Fruit fly (Drosophila melanogaster): ENCODE data around the gene CG4116.

The CG4116 gene

DNA sequence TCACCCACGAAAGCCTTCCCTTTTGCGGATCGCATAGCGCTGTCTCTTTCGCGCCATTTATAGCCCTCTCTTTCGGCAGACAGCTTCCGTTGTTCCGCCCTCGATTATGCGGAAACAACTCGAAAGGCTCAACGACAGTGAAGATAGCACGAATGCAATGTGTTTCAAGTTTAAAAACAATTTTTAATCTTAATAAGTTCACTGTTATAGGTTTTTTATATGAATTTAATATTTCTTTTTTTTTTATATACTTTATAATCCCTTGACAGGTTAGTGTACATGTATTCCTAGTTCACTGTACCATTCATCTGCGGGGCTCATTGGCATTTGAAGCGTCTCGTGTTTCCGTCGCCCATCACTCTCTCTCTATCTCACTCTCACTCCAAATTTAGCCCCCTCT lies 29.0 kb upstream of the CG4116 start (continued):
- TF ChIP-seq CG18619 (GFP tag; optimal IDR thresholded peaks at IDR 0.05) (no peak), ham (GFP tag; IDR thresholded peaks at IDR 0.05) (no peak), Atf3 (GFP tag; optimal IDR thresholded peaks at IDR 0.05) (no peak), amos (GFP tag; IDR thresholded peaks at IDR 0.05; ENCODE audit: partially characterized antibody) (no peak), trem (tag; optimal IDR thresholded peaks at IDR 0.05) (peak; percentile 6), Myb (GFP tag; optimal IDR thresholded peaks at IDR 0.05) (no peak), CG3407 (GFP tag; optimal IDR thresholded peaks at IDR 0.05) (no peak), CG18599 (GFP tag; optimal IDR thresholded peaks at IDR 0.05) (peak; percentile 4), CG2678 (tag; optimal IDR thresholded peaks at IDR 0.05) (peak; percentile 59), Dll (GFP tag; IDR thresholded peaks at IDR 0.05; ENCODE audit: partially characterized antibody) (no peak), gt (GFP tag; IDR thresholded peaks at IDR 0.05) (0 out of 2 replicates have a peak, but pooled peaks have one; percentile 11), Hsf (GFP tag; optimal IDR thresholded peaks at IDR 0.05) (no peak), sna (GFP tag; IDR thresholded peaks at IDR 0.05; ENCODE audit: partially characterized antibody) (no peak), cwo (GFP tag; optimal IDR thresholded peaks at IDR 0.05) (no peak), jing (GFP tag; optimal IDR thresholded peaks at IDR 0.05) (no peak), CG17385 (GFP tag; optimal IDR thresholded peaks at IDR 0.05) (no peak), inv (GFP tag; IDR thresholded peaks at IDR 0.05; ENCODE audit: partially characterized antibody) (no peak), nau (GFP tag; optimal IDR thresholded peaks at IDR 0.05) (no peak), CG1647 (GFP tag; optimal IDR thresholded peaks at IDR 0.05) (no peak), CG9876 (GFP tag; optimal IDR thresholded peaks at IDR 0.05) (no peak), Rfx (GFP tag; IDR thresholded peaks at IDR 0.05) (no peak), CkIIα-i1 (GFP tag; IDR thresholded peaks at IDR 0.05) (no peak), org-1 (GFP tag; optimal IDR thresholded peaks at IDR 0.05) (no peak), CG4617 (GFP tag; optimal IDR thresholded peaks at IDR 0.05; ENCODE audit: borderline replicate concordance) (no peak), CG7271 (tag; optimal IDR thresholded peaks at IDR 0.05) (no peak)

DNA sequence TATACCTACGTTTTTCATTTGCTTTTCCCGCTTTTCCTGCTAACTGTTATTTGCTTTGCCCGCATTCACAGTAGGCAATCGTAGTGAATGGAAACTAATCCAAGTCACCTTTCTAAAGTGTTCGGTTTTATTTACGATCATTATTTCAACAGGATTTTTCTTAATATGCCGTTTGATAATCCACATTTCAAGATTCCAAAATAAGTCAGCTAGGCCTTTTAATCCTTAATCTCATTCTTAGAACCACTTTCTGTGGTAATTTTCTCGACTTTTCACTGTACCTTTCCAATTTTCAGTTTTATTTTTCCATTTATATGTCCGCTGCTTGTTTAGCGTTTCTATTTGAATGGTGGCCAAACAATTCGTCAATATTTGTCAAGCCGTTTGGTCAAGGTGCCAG lies 23.6 kb upstream of the CG4116 start:
- peak; percentile 14 for TF ChIP-seq CG14710 (tag; optimal IDR thresholded peaks at IDR 0.05)
- TF ChIP-seq grau (tag; optimal IDR thresholded peaks at IDR 0.05), result peak; percentile 72
- TF ChIP-seq Stat92E (GFP tag; optimal IDR thresholded peaks at IDR 0.05), result peak in 1 of 3 experiments; percentile 44
- no peak for TF ChIP-seq br (optimal IDR thresholded peaks at IDR 0.05)
- no peak for TF ChIP-seq CG16779 (GFP tag; IDR thresholded peaks at IDR 0.05)
- no peak for TF ChIP-seq grn (GFP tag; optimal IDR thresholded peaks at IDR 0.05)
- peak; percentile 10 for TF ChIP-seq CG11504 (tag; optimal IDR thresholded peaks at IDR 0.05)
- TF ChIP-seq CG15601 (tag; optimal IDR thresholded peaks at IDR 0.05), result peak; percentile 5
- TF ChIP-seq dmrt11E (tag; optimal IDR thresholded peaks at IDR 0.05), result peak; percentile 26
- TF ChIP-seq Blimp-1 (GFP tag; optimal IDR thresholded peaks at IDR 0.05), result peak; percentile 1
- no peak for TF ChIP-seq CG11085 (GFP tag; IDR thresholded peaks at IDR 0.05)
- TF ChIP-seq Atf6 (GFP tag; IDR thresholded peaks at IDR 0.05), result no peak
- TF ChIP-seq CG10979 (tag; optimal IDR thresholded peaks at IDR 0.05), result peak; percentile 13
- no peak for TF ChIP-seq CG17829 (tag; optimal IDR thresholded peaks at IDR 0.05)
- TF ChIP-seq Ravus (GFP tag; IDR thresholded peaks at IDR 0.05), result no peak
- TF ChIP-seq CG18764 (GFP tag; optimal IDR thresholded peaks at IDR 0.05), result no peak
- TF ChIP-seq bsh (GFP tag; optimal IDR thresholded peaks at IDR 0.05), result peak in 1 of 2 experiments; percentile 34
- TF ChIP-seq CG7839 (tag; optimal IDR thresholded peaks at IDR 0.05), result peak; percentile 7
- TF ChIP-seq cas (GFP tag; IDR thresholded peaks at IDR 0.05), result no peak
- peak; percentile 87 for TF ChIP-seq sens (GFP tag)
- no peak for TF ChIP-seq CG10274 (GFP tag; optimal IDR thresholded peaks at IDR 0.05)
- TF ChIP-seq CG9727 (GFP tag; optimal IDR thresholded peaks at IDR 0.05), result peak; percentile 25
- TF ChIP-seq lola (GFP tag; optimal IDR thresholded peaks at IDR 0.05), result peak in 1 of 3 experiments; percentile 9
- no peak for TF ChIP-seq phol (tag; optimal IDR thresholded peaks at IDR 0.05)
- TF ChIP-seq ci (GFP tag; IDR thresholded peaks at IDR 0.05), result no peak
- no peak for TF ChIP-seq croc (GFP tag; conservative IDR thresholded peaks at IDR 0.05)
